Worm (Caenorhabditis elegans) whole organism, L4 larva: Measurements from ENCODE around the gene ZK1073.2.

Source experiments
- D1046.2 ChIP-seq: fragments of 200-800 bp; sonication (Bioruptor generic); IDR thresholded peaks from 2 replicates; pipeline ENCODE4 v1.3.6; 2022; ENCODE audit warnings: missing genetic modification characterization, missing compliant biosample characterization
- F49E8.2 ChIP-seq: sonication (generic microtip); optimal IDR thresholded peaks from 2 replicates; lab custom pipeline; 2016; ENCODE audit warnings: missing compliant biosample characterization, mild to moderate bottlenecking, missing genetic modification characterization, borderline replicate concordance
- T20F7.1 ChIP-seq: fragments of 200-800 bp; sonication (Bioruptor generic); optimal IDR thresholded peaks from 2 replicates; lab custom pipeline; 2018; ENCODE audit warnings: mild to moderate bottlenecking, missing genetic modification characterization, missing compliant biosample characterization
- Y105C5A.15 ChIP-seq: fragments of 200-800 bp; sonication (Bioruptor generic); IDR thresholded peaks from 2 replicates; pipeline ENCODE4 v1.3.6; 2022; ENCODE audit warnings: missing genetic modification characterization, missing compliant biosample characterization
- Y48G9A.11 ChIP-seq: fragments of 200-800 bp; sonication (Bioruptor generic); IDR thresholded peaks from 2 replicates; pipeline ENCODE4 v1.3.6; 2022; ENCODE audit warnings: missing genetic modification reagents, missing genetic modification characterization, missing compliant biosample characterization
- Y75B8A.6 ChIP-seq: fragments of 200-800 bp; sonication (Bioruptor generic); IDR thresholded peaks from 2 replicates; pipeline ENCODE4 v1.3.6; 2022; ENCODE audit warnings: missing genetic modification reagents, missing genetic modification characterization, missing compliant biosample characterization
- ZK337.2 ChIP-seq: fragments of 200-800 bp; sonication (Bioruptor generic); IDR thresholded peaks from 2 replicates; pipeline ENCODE4 v1.3.6; 2022; ENCODE audit warnings: missing genetic modification reagents, missing genetic modification characterization, missing compliant biosample characterization
- attf-4 ChIP-seq: sonication (generic microtip); optimal IDR thresholded peaks from 3 replicates; lab custom pipeline; 2017; ENCODE audit warnings: missing biosample characterization, missing genetic modification characterization
- ceh-28 ChIP-seq: fragments of 150-350 bp; optimal IDR thresholded peaks from 2 replicates; lab custom pipeline; 2014; ENCODE audit warnings: missing biosample characterization, missing genetic modification reagents, missing genetic modification characterization
- ceh-32 ChIP-seq: sonication (generic microtip); optimal IDR thresholded peaks from 2 replicates; lab custom pipeline; 2016; ENCODE audit warnings: mild to moderate bottlenecking, missing genetic modification characterization, missing compliant biosample characterization; ENCODE audit not compliant: poor library complexity
- ceh-44 ChIP-seq: fragments of 200-800 bp; sonication (Bioruptor generic); IDR thresholded peaks from 2 replicates; pipeline ENCODE4 v1.3.6; 2022; ENCODE audit warnings: missing genetic modification reagents, missing genetic modification characterization, missing compliant biosample characterization
- ceh-62 ChIP-seq: sonication (generic microtip); optimal IDR thresholded peaks from 2 replicates; lab custom pipeline; 2017; ENCODE audit warnings: missing biosample characterization, missing genetic modification characterization
- ces-1 ChIP-seq: fragments of 150-350 bp; sonication (generic microtip); optimal IDR thresholded peaks from 4 replicates; lab custom pipeline; 2014; ENCODE audit warnings: missing biosample characterization, missing genetic modification reagents, missing genetic modification characterization
- daf-16 ChIP-seq, 3 experiments: sonication (generic microtip); optimal IDR thresholded peaks; 2 replicates each; lab custom pipeline; 2016 to 2017; ENCODE audit warnings: missing genetic modification characterization in 3 of 3, missing genetic modification reagents in 3 of 3, mild to moderate bottlenecking in 2 of 3, missing compliant biosample characterization in 2 of 3, missing biosample characterization in 1 of 3, moderate library complexity in 1 of 3
- daf-19 ChIP-seq: fragments of 200-800 bp; sonication (Bioruptor generic); conservative IDR thresholded peaks from 2 replicates; pipeline ENCODE4 v1.3.6; 2022; ENCODE audit warnings: missing genetic modification characterization, missing compliant biosample characterization
- dmd-8 ChIP-seq: fragments of 200-800 bp; sonication (Bioruptor generic); IDR thresholded peaks from 2 replicates; pipeline ENCODE4 v1.3.6; 2022; ENCODE audit warnings: missing genetic modification characterization, missing compliant biosample characterization
- duxl-1 ChIP-seq: sonication (generic microtip); optimal IDR thresholded peaks from 2 replicates; lab custom pipeline; 2016; ENCODE audit warnings: mild to moderate bottlenecking, missing genetic modification characterization, moderate library complexity, missing compliant biosample characterization; ENCODE audit not compliant: poor library complexity
- egl-43 ChIP-seq: fragments of 200-800 bp; sonication (Bioruptor generic); IDR thresholded peaks from 2 replicates; pipeline ENCODE4 v1.3.6; 2022; ENCODE audit warnings: missing genetic modification reagents, missing genetic modification characterization, missing compliant biosample characterization
- fkh-10 ChIP-seq: fragments of 150-350 bp; optimal IDR thresholded peaks from 2 replicates; lab custom pipeline; 2014; ENCODE audit warnings: missing biosample characterization, missing genetic modification reagents, missing genetic modification characterization
- hlh-11 ChIP-seq: fragments of 200-800 bp; sonication (Bioruptor generic); optimal IDR thresholded peaks from 2 replicates; lab custom pipeline; 2018; ENCODE audit warnings: mild to moderate bottlenecking, missing genetic modification characterization, missing compliant biosample characterization
- lin-1 ChIP-seq: fragments of 200-800 bp; sonication (Bioruptor generic); IDR thresholded peaks from 2 replicates; pipeline ENCODE4 v1.3.6; 2022; ENCODE audit warnings: missing genetic modification reagents, missing genetic modification characterization, missing compliant biosample characterization
- lin-13 ChIP-seq: fragments of 150-350 bp; optimal IDR thresholded peaks from 2 replicates; lab custom pipeline; 2014; ENCODE audit warnings: missing biosample characterization, missing genetic modification reagents, missing genetic modification characterization
- lin-29 ChIP-seq: fragments of 200-800 bp; sonication (Bioruptor generic); IDR thresholded peaks from 2 replicates; pipeline ENCODE4 v1.3.6; 2022; ENCODE audit warnings: missing genetic modification reagents, missing genetic modification characterization, missing compliant biosample characterization
- lir-3 ChIP-seq: sonication (generic microtip); optimal IDR thresholded peaks from 2 replicates; lab custom pipeline; 2016; ENCODE audit warnings: mild to moderate bottlenecking, missing genetic modification characterization, missing compliant biosample characterization
- lsy-2 ChIP-seq, 2 experiments: fragments of 150-350 bp in 1 of 2; sonication (generic microtip) in 1 of 2; optimal IDR thresholded peaks; 2 replicates each; lab custom pipeline; 2014 to 2017; ENCODE audit warnings: missing biosample characterization in 2 of 2, missing genetic modification characterization in 2 of 2
- madf-9 ChIP-seq: fragments of 200-800 bp; sonication (Bioruptor generic); conservative IDR thresholded peaks from 2 replicates; pipeline ENCODE4 v1.3.6; 2022; ENCODE audit warnings: missing genetic modification reagents, missing genetic modification characterization, missing compliant biosample characterization
- mdl-1 ChIP-seq, 2 experiments: fragments of 150-350 bp in 1 of 2; sonication (generic microtip) in 1 of 2; optimal IDR thresholded peaks; 2 replicates each; lab custom pipeline; 2014 to 2017; ENCODE audit warnings: missing biosample characterization in 2 of 2, missing genetic modification characterization in 2 of 2
- mxl-2 ChIP-seq: fragments of 200-800 bp; sonication (Bioruptor generic); conservative IDR thresholded peaks from 2 replicates; pipeline ENCODE4 v1.3.6; 2022; ENCODE audit warnings: missing genetic modification reagents, missing genetic modification characterization, missing compliant biosample characterization
- mxl-3 ChIP-seq: fragments of 200-800 bp; sonication (Bioruptor generic); optimal IDR thresholded peaks from 2 replicates; lab custom pipeline; 2018; ENCODE audit warnings: mild to moderate bottlenecking, missing genetic modification characterization, missing compliant biosample characterization
- nhr-10 ChIP-seq: fragments of 150-350 bp; optimal IDR thresholded peaks from 2 replicates; lab custom pipeline; 2014; ENCODE audit warnings: missing biosample characterization, missing genetic modification characterization
- nhr-102 ChIP-seq: sonication (generic microtip); optimal IDR thresholded peaks from 2 replicates; lab custom pipeline; 2016; ENCODE audit warnings: mild to moderate bottlenecking, missing genetic modification characterization, moderate library complexity, missing compliant biosample characterization
- nhr-28 ChIP-seq: fragments of 150-350 bp; optimal IDR thresholded peaks from 2 replicates; lab custom pipeline; 2014; ENCODE audit warnings: missing biosample characterization, missing genetic modification characterization
- nhr-48 ChIP-seq: sonication (generic microtip); optimal IDR thresholded peaks from 2 replicates; lab custom pipeline; 2016; ENCODE audit warnings: mild to moderate bottlenecking, missing genetic modification characterization, missing compliant biosample characterization
- php-3 ChIP-seq: fragments of 200-800 bp; sonication (Bioruptor generic); IDR thresholded peaks from 2 replicates; pipeline ENCODE4 v1.3.6; 2022; ENCODE audit warnings: missing genetic modification reagents, missing genetic modification characterization, missing compliant biosample characterization
- pqm-1 ChIP-seq: sonication (generic microtip); optimal IDR thresholded peaks from 2 replicates; lab custom pipeline; 2017; ENCODE audit warnings: missing biosample characterization, missing genetic modification characterization
- sdz-12 ChIP-seq: fragments of 200-800 bp; sonication (Bioruptor generic); optimal IDR thresholded peaks from 2 replicates; lab custom pipeline; 2018; ENCODE audit warnings: mild to moderate bottlenecking, missing genetic modification characterization, missing compliant biosample characterization
- snpc-1.2 ChIP-seq: fragments of 200-800 bp; sonication (Bioruptor generic); IDR thresholded peaks from 2 replicates; pipeline ENCODE4 v1.3.6; 2022; ENCODE audit warnings: missing genetic modification reagents, missing genetic modification characterization, missing compliant biosample characterization
- spr-1 ChIP-seq: sonication (generic microtip); optimal IDR thresholded peaks from 2 replicates; lab custom pipeline; 2016; ENCODE audit warnings: mild to moderate bottlenecking, missing genetic modification characterization, missing compliant biosample characterization
- tag-97 ChIP-seq: fragments of 200-800 bp; sonication (Bioruptor generic); IDR thresholded peaks from 2 replicates; pipeline ENCODE4 v1.3.6; 2022; ENCODE audit warnings: missing genetic modification characterization, missing compliant biosample characterization
- unc-62 ChIP-seq, 3 experiments: fragments of 150-350 bp in 1 of 3; sonication (generic microtip); optimal IDR thresholded peaks in 2 of 3; peaks in 1 of 3; 1 replicate in 1 of 3; 2 replicates in 2 of 3; lab custom pipeline; 2014 to 2017; ENCODE audit warnings: missing biosample characterization in 3 of 3, missing genetic modification characterization in 3 of 3, missing genetic modification reagents in 3 of 3, missing genotype in 1 of 3
- zfp-2 ChIP-seq: sonication (generic microtip); optimal IDR thresholded peaks from 2 replicates; lab custom pipeline; 2016; ENCODE audit warnings: mild to moderate bottlenecking, missing genetic modification characterization, missing compliant biosample characterization
- zip-2 ChIP-seq: fragments of 150-350 bp; optimal IDR thresholded peaks from 2 replicates; lab custom pipeline; 2014; ENCODE audit warnings: missing biosample characterization, missing genetic modification characterization

ZK1073.2 gene

DNA sequence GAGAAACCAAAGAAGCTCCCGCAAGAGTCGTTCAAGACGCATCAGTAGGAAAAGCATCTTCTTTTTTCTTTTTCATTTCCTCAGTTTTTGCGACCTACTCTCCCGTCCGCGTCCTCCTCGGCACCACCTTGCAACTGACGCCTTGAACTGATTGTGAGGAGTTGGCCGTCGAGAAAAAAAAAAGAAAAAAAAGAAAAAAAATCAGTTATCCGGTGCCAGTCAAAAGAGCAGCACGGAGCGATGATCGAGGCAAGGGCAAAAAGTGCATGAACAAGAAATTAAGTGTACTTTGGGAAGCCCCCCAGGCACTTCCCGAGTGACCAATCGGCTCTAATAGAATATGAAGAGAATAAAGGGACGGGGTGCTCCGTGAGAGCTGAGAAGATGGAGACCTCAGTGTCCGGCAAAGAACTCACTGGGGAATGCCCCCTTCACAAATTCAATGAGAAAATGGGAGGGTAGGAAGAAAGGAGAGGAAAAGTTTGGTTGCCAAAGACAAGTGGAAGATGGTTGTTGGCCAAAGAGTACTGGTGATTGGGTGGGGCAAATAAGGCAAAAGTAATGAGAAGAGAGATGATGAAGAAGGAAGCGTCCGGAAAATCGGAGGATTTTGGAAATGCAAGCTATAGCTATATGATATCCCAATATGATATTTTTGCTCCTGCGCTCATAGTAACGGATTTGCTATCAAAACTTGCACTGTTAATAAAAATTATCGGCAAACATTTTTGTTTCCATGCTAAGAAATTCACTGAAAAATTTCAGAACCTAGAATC lies 51.9 kb downstream of the ZK1073.2 start (continued):
- TF ChIP-seq lin-13 (GFP tag; lab: Kevin White, UChicago) = no peak
- TF ChIP-seq T20F7.1 (GFP tag; lab: Kevin White, UChicago) = no peak
- no peak for TF ChIP-seq ceh-62
- no peak for TF ChIP-seq nhr-28 (tag; lab: Kevin White, UChicago)
- no peak for TF ChIP-seq daf-19 (GFP tag; lab: Robert Waterston, UW)
- no peak for TF ChIP-seq Y75B8A.6
- TF ChIP-seq tag-97 (GFP tag; lab: Robert Waterston, UW) = no peak
- no peak for TF ChIP-seq php-3 (GFP tag; lab: Robert Waterston, UW)
- no peak for TF ChIP-seq lin-1 (GFP tag; lab: Robert Waterston, UW)
- TF ChIP-seq pqm-1 (tag; lab: Kevin White, UChicago) = no peak
- TF ChIP-seq hlh-11 = peak; percentile 38
- TF ChIP-seq dmd-8 (GFP tag; lab: Robert Waterston, UW) = no peak
- no peak for TF ChIP-seq ceh-44 (GFP tag; lab: Robert Waterston, UW)
- TF ChIP-seq daf-16 (GFP tag; optimal IDR thresholded peaks at IDR 0.05; lab: Kevin White, UChicago) = peak in 1 of 2 experiments; percentile 80
- no peak for TF ChIP-seq daf-16 (tag; optimal IDR thresholded peaks at IDR 0.05; lab: Kevin White, UChicago)
- TF ChIP-seq snpc-1.2 (GFP tag; lab: Robert Waterston, UW) = no peak
- no peak for TF ChIP-seq nhr-102 (tag; lab: Kevin White, UChicago)
- no peak for TF ChIP-seq ces-1
- TF ChIP-seq F49E8.2 = no peak
- TF ChIP-seq ceh-28 = no peak
- peak in 1 of 2 experiments; percentile 94 for TF ChIP-seq unc-62 (GFP tag; optimal IDR thresholded peaks at IDR 0.05 in 1 of 2; lab: Kevin White, UChicago)
- no peak for TF ChIP-seq unc-62 (tag; optimal IDR thresholded peaks at IDR 0.05; lab: Kevin White, UChicago)
- no peak for TF ChIP-seq Y105C5A.15 (GFP tag; lab: Robert Waterston, UW)
- TF ChIP-seq lir-3 (tag; lab: Kevin White, UChicago) = no peak
- no peak for TF ChIP-seq attf-4
- TF ChIP-seq mxl-3 (GFP tag; lab: Kevin White, UChicago) = no peak
- no peak for TF ChIP-seq egl-43 (GFP tag; lab: Robert Waterston, UW)
- TF ChIP-seq lin-29 (GFP tag; lab: Robert Waterston, UW) = no peak
- TF ChIP-seq mdl-1 (tag; optimal IDR thresholded peaks at IDR 0.05; lab: Kevin White, UChicago) = no peak
- TF ChIP-seq lsy-2 (tag; optimal IDR thresholded peaks at IDR 0.05; lab: Kevin White, UChicago) = peak in 1 of 2 experiments; percentile 1
- no peak for TF ChIP-seq spr-1 (tag; lab: Kevin White, UChicago)
- TF ChIP-seq mxl-2 (GFP tag; lab: Robert Waterston, UW) = no peak
- no peak for TF ChIP-seq ceh-32 (tag; lab: Kevin White, UChicago)
- TF ChIP-seq duxl-1 (tag; lab: Kevin White, UChicago) = no peak
- no peak for TF ChIP-seq zfp-2
- TF ChIP-seq Y48G9A.11 (GFP tag; lab: Robert Waterston, UW) = no peak
- no peak for TF ChIP-seq nhr-10 (tag; lab: Kevin White, UChicago)
- TF ChIP-seq ZK337.2 (GFP tag; lab: Robert Waterston, UW) = no peak
- TF ChIP-seq D1046.2 (GFP tag; lab: Robert Waterston, UW) = no peak
- no peak for TF ChIP-seq fkh-10
- TF ChIP-seq zip-2 = no peak
- TF ChIP-seq nhr-48 (tag; lab: Kevin White, UChicago) = no peak
- no peak for TF ChIP-seq madf-9 (GFP tag; lab: Robert Waterston, UW)
- no peak for TF ChIP-seq sdz-12 (GFP tag; lab: Kevin White, UChicago)
- TF ChIP-seq, all 104 proteins: peak for 10
